Worm (Caenorhabditis elegans) whole organism, late embryonic: ENCODE results near the gene srlf-12.

Experiments
- C08G9.2 ChIP-seq: sonication (generic microtip); optimal IDR thresholded peaks from 2 replicates; lab custom pipeline; 2016; ENCODE audit warnings: mild to moderate bottlenecking, missing genetic modification characterization, moderate library complexity, missing compliant biosample characterization
- K09A11.1 ChIP-seq: sonication (generic microtip); optimal IDR thresholded peaks from 2 replicates; lab custom pipeline; 2017; ENCODE audit warnings: antibody characterized with exemption, mild to moderate bottlenecking, missing genetic modification characterization, missing compliant biosample characterization; ENCODE audit not compliant: insufficient read depth
- ama-1 ChIP-seq: fragments of 150-350 bp; optimal IDR thresholded peaks from 2 replicates; lab custom pipeline; 2014
- ceh-34 ChIP-seq: sonication (generic microtip); optimal IDR thresholded peaks from 2 replicates; lab custom pipeline; 2016; ENCODE audit warnings: mild to moderate bottlenecking, missing genetic modification characterization, missing compliant biosample characterization
- che-1 ChIP-seq: sonication (generic microtip); optimal IDR thresholded peaks from 2 replicates; lab custom pipeline; 2016; ENCODE audit warnings: mild to moderate bottlenecking, missing genetic modification characterization, missing compliant biosample characterization
- fkh-10 ChIP-seq: fragments of 150-350 bp; optimal IDR thresholded peaks from 2 replicates; lab custom pipeline; 2014; ENCODE audit warnings: missing biosample characterization, missing genetic modification reagents, missing genetic modification characterization
- gmeb-2 ChIP-seq: sonication (generic microtip); optimal IDR thresholded peaks from 2 replicates; lab custom pipeline; 2016; ENCODE audit warnings: missing genetic modification characterization, inconsistent platforms, missing compliant biosample characterization
- nhr-11 ChIP-seq: fragments of 150-350 bp; optimal IDR thresholded peaks from 2 replicates; lab custom pipeline; 2014; ENCODE audit warnings: missing biosample characterization, missing genetic modification characterization
- pha-4 ChIP-seq: fragments of 150-350 bp; optimal IDR thresholded peaks from 2 replicates; lab custom pipeline; 2018; ENCODE audit warnings: missing biosample characterization, missing genetic modification reagents, missing genetic modification characterization
- pqm-1 ChIP-seq: sonication (generic microtip); optimal IDR thresholded peaks from 2 replicates; lab custom pipeline; 2016; ENCODE audit warnings: missing genetic modification characterization, missing compliant biosample characterization
- tbx-2 ChIP-seq: sonication (generic microtip); optimal IDR thresholded peaks from 2 replicates; lab custom pipeline; 2016; ENCODE audit warnings: missing genetic modification characterization, missing compliant biosample characterization

- TF ChIP-seq pqm-1 (tag; lab: Kevin White, UChicago) (no peak), gmeb-2 (tag; lab: Kevin White, UChicago) (no peak), ama-1 (lab: Kevin White, UChicago) (no peak), fkh-10 (GFP tag; lab: Kevin White, UChicago) (no peak), che-1 (no peak), nhr-11 (tag; lab: Kevin White, UChicago) (no peak), ceh-34 (tag; lab: Kevin White, UChicago) (no peak), K09A11.1 (tag; lab: Kevin White, UChicago) (no peak), tbx-2 (no peak), C08G9.2 (tag; lab: Kevin White, UChicago) (no peak), pha-4 (tag; lab: Kevin White, UChicago) (no peak)
Observed at ce11 chrIV:10868629-10869251, 23.2 kb downstream of the srlf-12 start, which contains the start of gene F13E9.11.
